Worm (Caenorhabditis elegans): ENCODE results near the gene Y49E10.27.

DNA sequence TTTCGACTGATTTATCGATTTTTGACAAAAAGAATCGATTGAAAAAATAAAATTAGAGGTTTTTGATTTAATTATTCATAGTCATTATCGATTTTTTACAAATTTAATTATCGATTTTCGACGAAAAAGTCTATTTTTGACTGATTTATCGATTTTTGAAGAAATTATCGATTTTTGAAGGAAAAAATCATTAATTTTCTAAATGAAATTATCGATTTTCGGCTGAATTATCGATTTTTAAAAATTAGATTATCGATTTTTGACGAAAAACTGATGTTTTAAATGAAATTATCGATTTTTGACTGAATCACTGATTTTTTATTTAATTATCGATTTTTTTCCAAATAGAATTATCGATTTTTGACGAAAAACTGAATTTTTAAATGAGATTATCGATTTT is 23.1 kb upstream of the Y49E10.27 start:
- TF ChIP-seq hlh-13 (GFP tag; optimal IDR thresholded peaks at IDR 0.05) (no peak), nfya-1 (tag; optimal IDR thresholded peaks at IDR 0.05) (no peak), ref-2 (tag; optimal IDR thresholded peaks at IDR 0.05) (no peak), pqm-1 (tag; optimal IDR thresholded peaks at IDR 0.05) (no peak), zip-5 (tag; optimal IDR thresholded peaks at IDR 0.05) (no peak), K09A11.1 (tag; optimal IDR thresholded peaks at IDR 0.05; ENCODE audit: insufficient read depth) (no peak), ama-1 (optimal IDR thresholded peaks at IDR 0.05) (no peak), dve-1 (tag; optimal IDR thresholded peaks at IDR 0.05) (no peak), fkh-10 (GFP tag; optimal IDR thresholded peaks at IDR 0.05) (no peak), elt-2 (tag; optimal IDR thresholded peaks at IDR 0.05) (no peak), elt-4 (tag; optimal IDR thresholded peaks at IDR 0.05) (no peak), tbx-2 (tag; optimal IDR thresholded peaks at IDR 0.05) (no peak), sox-4 (tag; optimal IDR thresholded peaks at IDR 0.05) (no peak), nhr-11 (tag; optimal IDR thresholded peaks at IDR 0.05) (no peak)
